Fruit fly (Drosophila melanogaster) whole organism: ENCODE results near the gene CG34408.

Experiments
- CG8478 ChIP-seq: fragments of >200 bp; optimal IDR thresholded peaks from 2 replicates; lab custom pipeline; 2018; ENCODE audit warnings: inconsistent platforms
- Dll ChIP-seq: fragments of >200 bp; optimal IDR thresholded peaks from 2 replicates; lab custom pipeline; 2017
- pan ChIP-seq: fragments of >200 bp; optimal IDR thresholded peaks from 2 replicates; lab custom pipeline; 2017
- psq ChIP-seq: fragments of >200 bp; optimal IDR thresholded peaks from 2 replicates; lab custom pipeline; 2017
- usp ChIP-seq: fragments of >200 bp; optimal IDR thresholded peaks from 2 replicates; lab custom pipeline; 2017; ENCODE audit warnings: missing biosample characterization, missing genetic modification characterization, mixed read lengths

- TF ChIP-seq usp (GFP tag; lab: Kevin White, UChicago) (no peak), CG8478 (lab: Kevin White, UChicago) (no peak), psq (lab: Kevin White, UChicago) (no peak), pan (lab: Kevin White, UChicago) (no peak), Dll (lab: Kevin White, UChicago) (no peak)
Observed at dm6 chrX:10250017-10250416, 30.1 kb downstream of the CG34408 start.
